Fruit fly (Drosophila melanogaster) whole organism, embryonic: ENCODE measurements around the gene CG13258.

Source experiments
- B-H2 ChIP-seq: fragments of 200-800 bp; sonication (Bioruptor generic); optimal IDR thresholded peaks from 2 replicates; lab custom pipeline; 2018; ENCODE audit warnings: missing biosample characterization, mild to moderate bottlenecking, missing genetic modification characterization
- CG10209 ChIP-seq: fragments of 200-800 bp; sonication (Bioruptor generic); optimal IDR thresholded peaks from 3 replicates; lab custom pipeline; 2017; ENCODE audit warnings: missing biosample characterization, mild to moderate bottlenecking, missing genetic modification characterization, missing genetic modification reagents
- CG10321 ChIP-seq: fragments of 200-800 bp; sonication (Bioruptor generic); IDR thresholded peaks from 2 replicates; pipeline ENCODE4 v1.3.6; 2022; ENCODE audit warnings: missing biosample characterization, missing genetic modification characterization
- CG10543 ChIP-seq: fragments of 200-800 bp; sonication (Bioruptor generic); optimal IDR thresholded peaks from 3 replicates; lab custom pipeline; 2017; ENCODE audit warnings: missing biosample characterization, mild to moderate bottlenecking, missing genetic modification characterization, moderate library complexity
- CG12071 ChIP-seq: fragments of 200-800 bp; sonication (Bioruptor generic); optimal IDR thresholded peaks from 3 replicates; lab custom pipeline; 2018; ENCODE audit warnings: missing biosample characterization, mild to moderate bottlenecking, missing genetic modification characterization
- CG12299 ChIP-seq: fragments of 200-800 bp; sonication (Bioruptor generic); optimal IDR thresholded peaks from 2 replicates; lab custom pipeline; 2018; ENCODE audit warnings: missing biosample characterization, mild to moderate bottlenecking, missing genetic modification characterization
- CG13296 ChIP-seq: fragments of 200-800 bp; sonication (Bioruptor generic); optimal IDR thresholded peaks from 3 replicates; lab custom pipeline; 2018; ENCODE audit warnings: missing biosample characterization, mild to moderate bottlenecking, missing genetic modification characterization
- CG15269 ChIP-seq: fragments of 200-800 bp; sonication (Bioruptor generic); optimal IDR thresholded peaks from 2 replicates; lab custom pipeline; 2018; ENCODE audit warnings: missing biosample characterization, mild to moderate bottlenecking, missing genetic modification characterization, moderate library complexity
- CG17328 ChIP-seq: fragments of 200-800 bp; sonication (Bioruptor generic); IDR thresholded peaks from 2 replicates; pipeline ENCODE4 v1.3.6; 2022; ENCODE audit warnings: missing biosample characterization, missing genetic modification characterization
- CG17385 ChIP-seq: fragments of 200-800 bp; sonication (Bioruptor generic); optimal IDR thresholded peaks from 3 replicates; lab custom pipeline; 2018; ENCODE audit warnings: missing biosample characterization, mild to moderate bottlenecking, missing genetic modification characterization
- CG18599 ChIP-seq: fragments of 200-800 bp; sonication (Bioruptor generic); optimal IDR thresholded peaks from 3 replicates; lab custom pipeline; 2017; ENCODE audit warnings: missing biosample characterization, missing genetic modification characterization, mild to moderate bottlenecking, moderate library complexity, missing genetic modification reagents
- CG18619 ChIP-seq: fragments of 200-800 bp; sonication (Bioruptor generic); optimal IDR thresholded peaks from 3 replicates; lab custom pipeline; 2017; ENCODE audit warnings: missing biosample characterization, mild to moderate bottlenecking, missing genetic modification characterization
- CG2199 ChIP-seq: fragments of 200-800 bp; sonication (Bioruptor generic); IDR thresholded peaks from 3 replicates; pipeline ENCODE4 v1.3.6; 2022; ENCODE audit warnings: missing biosample characterization, missing genetic modification characterization
- CG2875 ChIP-seq: fragments of 200-800 bp; sonication (Bioruptor generic); optimal IDR thresholded peaks from 2 replicates; lab custom pipeline; 2017; ENCODE audit warnings: missing biosample characterization, mild to moderate bottlenecking, missing genetic modification characterization, missing genetic modification reagents
- CG3281 ChIP-seq: fragments of 200-800 bp; sonication (Bioruptor generic); optimal IDR thresholded peaks from 3 replicates; lab custom pipeline; 2017; ENCODE audit warnings: missing biosample characterization, mild to moderate bottlenecking, missing genetic modification characterization
- CG4730 ChIP-seq: fragments of 200-800 bp; sonication (Bioruptor generic); IDR thresholded peaks from 2 replicates; pipeline ENCODE4 v1.3.6; 2022; ENCODE audit warnings: missing biosample characterization, missing genetic modification characterization
- CG7987 ChIP-seq: fragments of 200-800 bp; sonication (Bioruptor generic); optimal IDR thresholded peaks from 2 replicates; lab custom pipeline; 2018; ENCODE audit warnings: missing biosample characterization, mild to moderate bottlenecking, missing genetic modification characterization, moderate library complexity
- CG8290 ChIP-seq, 3 experiments: fragments of 200-800 bp; sonication (Bioruptor generic); optimal IDR thresholded peaks; 2 replicates each; lab custom pipeline; 2016 to 2019; ENCODE audit warnings: missing biosample characterization in 3 of 3, missing genetic modification characterization in 3 of 3, mild to moderate bottlenecking in 2 of 3, moderate library complexity in 1 of 3
- CG9437 ChIP-seq: fragments of 200-800 bp; sonication (Bioruptor generic); optimal IDR thresholded peaks from 2 replicates; lab custom pipeline; 2018; ENCODE audit warnings: missing biosample characterization, mild to moderate bottlenecking, missing genetic modification characterization
- CG9609 ChIP-seq: fragments of 200-800 bp; sonication (Bioruptor generic); optimal IDR thresholded peaks from 3 replicates; lab custom pipeline; 2016; ENCODE audit warnings: missing biosample characterization, missing genetic modification characterization
- Dbx ChIP-seq: fragments of 200-800 bp; sonication (Bioruptor generic); IDR thresholded peaks from 3 replicates; pipeline ENCODE4 v1.3.6; 2022; ENCODE audit warnings: missing biosample characterization, missing genetic modification characterization
- Drgx ChIP-seq: fragments of 200-800 bp; sonication (Bioruptor generic); IDR thresholded peaks from 2 replicates; pipeline ENCODE4 v1.3.6; 2022; ENCODE audit warnings: missing biosample characterization, missing genetic modification characterization
- Fer1 ChIP-seq: fragments of 200-800 bp; sonication (Bioruptor generic); optimal IDR thresholded peaks from 2 replicates; lab custom pipeline; 2017; ENCODE audit warnings: missing biosample characterization, mild to moderate bottlenecking, missing genetic modification characterization
- HLH3B ChIP-seq: fragments of 200-800 bp; sonication (Bioruptor generic); IDR thresholded peaks from 2 replicates; pipeline ENCODE4 v1.3.6; 2022; ENCODE audit warnings: missing biosample characterization, missing genetic modification characterization
- Hey ChIP-seq: fragments of 200-800 bp; sonication (Bioruptor generic); optimal IDR thresholded peaks from 3 replicates; lab custom pipeline; 2018; ENCODE audit warnings: missing biosample characterization, mild to moderate bottlenecking, missing genetic modification characterization
- Kr ChIP-seq: fragments of 200-800 bp; sonication (Bioruptor generic); optimal IDR thresholded peaks from 2 replicates; lab custom pipeline; 2017; ENCODE audit warnings: missing biosample characterization, mild to moderate bottlenecking, missing genetic modification characterization
- MBD-R2 ChIP-seq: fragments of 200-800 bp; sonication (Bioruptor generic); IDR thresholded peaks from 2 replicates; pipeline ENCODE4 v1.3.6; 2022; ENCODE audit warnings: missing biosample characterization, missing genetic modification characterization
- Med ChIP-seq: fragments of 200-800 bp; sonication (Bioruptor generic); peaks from one replicate; lab custom pipeline; 2016; ENCODE audit warnings: missing biosample characterization, missing genetic modification characterization, mild to moderate bottlenecking, inconsistent platforms, moderate library complexity
- Nf-YA ChIP-seq: fragments of 200-800 bp; sonication (Bioruptor generic); IDR thresholded peaks from 2 replicates; pipeline ENCODE4 v1.3.6; 2022; ENCODE audit warnings: missing biosample characterization, missing genetic modification characterization
- Pdp1 ChIP-seq, 2 experiments: fragments of 200-800 bp; sonication (Bioruptor generic); optimal IDR thresholded peaks; 3 replicates each; lab custom pipeline; 2016; ENCODE audit warnings: missing biosample characterization in 2 of 2, missing genetic modification characterization in 2 of 2, mild to moderate bottlenecking in 1 of 2, moderate library complexity in 1 of 2
- Rfx ChIP-seq: fragments of 200-800 bp; sonication (Bioruptor generic); IDR thresholded peaks from 2 replicates; pipeline ENCODE4 v1.3.6; 2022; ENCODE audit warnings: missing biosample characterization, missing genetic modification characterization
- Scr ChIP-seq: fragments of 200-800 bp; sonication (Bioruptor generic); IDR thresholded peaks from 2 replicates; pipeline ENCODE4 v1.3.6; 2022; ENCODE audit warnings: missing biosample characterization, missing genetic modification characterization; ENCODE audit not compliant: partially characterized antibody
- Spps ChIP-seq: fragments of 200-800 bp; sonication (Bioruptor generic); optimal IDR thresholded peaks from 2 replicates; lab custom pipeline; 2018; ENCODE audit warnings: missing biosample characterization, mild to moderate bottlenecking, missing genetic modification characterization
- br ChIP-seq: fragments of >200 bp; optimal IDR thresholded peaks from 2 replicates; lab custom pipeline; 2017
- cg ChIP-seq: fragments of 200-800 bp; sonication (Bioruptor generic); optimal IDR thresholded peaks from 3 replicates; lab custom pipeline; 2019; ENCODE audit warnings: missing biosample characterization, mild to moderate bottlenecking, missing genetic modification characterization, moderate library complexity
- ci ChIP-seq: fragments of 200-800 bp; sonication (Bioruptor generic); IDR thresholded peaks from 3 replicates; pipeline ENCODE4 v1.3.6; 2022; ENCODE audit warnings: missing biosample characterization, missing genetic modification characterization
- dan ChIP-seq: fragments of 200-800 bp; sonication (Bioruptor generic); IDR thresholded peaks from 2 replicates; pipeline ENCODE4 v1.3.6; 2022; ENCODE audit warnings: missing biosample characterization, missing genetic modification characterization
- disco-r ChIP-seq: fragments of 200-800 bp; sonication (Bioruptor generic); optimal IDR thresholded peaks from 2 replicates; lab custom pipeline; 2016; ENCODE audit warnings: missing biosample characterization, missing genetic modification characterization
- grn ChIP-seq: fragments of 200-800 bp; sonication (Bioruptor generic); optimal IDR thresholded peaks from 3 replicates; lab custom pipeline; 2017; ENCODE audit warnings: missing biosample characterization, missing genetic modification characterization
- lov ChIP-seq, 2 experiments: fragments of 200-800 bp in 1 of 2; fragments of >200 bp in 1 of 2; sonication (Bioruptor generic) in 1 of 2; IDR thresholded peaks in 1 of 2; optimal IDR thresholded peaks in 1 of 2; 2 replicates in 1 of 2; 3 replicates in 1 of 2; pipeline versions ENCODE4 v1.3.6 to Lab custom; 2017 to 2022; ENCODE audit warnings: missing biosample characterization in 1 of 2, missing genetic modification characterization in 1 of 2
- odd ChIP-seq: fragments of 200-800 bp; sonication (Bioruptor generic); optimal IDR thresholded peaks from 2 replicates; lab custom pipeline; 2017; ENCODE audit warnings: missing biosample characterization, mild to moderate bottlenecking, missing genetic modification characterization
- pan ChIP-seq, 4 experiments: fragments of >200 bp in 3 of 4; fragments of 200-800 bp in 1 of 4; sonication (Bioruptor generic) in 1 of 4; optimal IDR thresholded peaks in 3 of 4; IDR thresholded peaks in 1 of 4; 2 replicates each; pipeline versions ENCODE4 v1.3.6 to Lab custom; 2017 to 2022; ENCODE audit warnings: missing biosample characterization in 2 of 4, missing genetic modification characterization in 2 of 4, mixed read lengths in 1 of 4
- pfk ChIP-seq: fragments of 200-800 bp; sonication (Bioruptor generic); optimal IDR thresholded peaks from 2 replicates; lab custom pipeline; 2018; ENCODE audit warnings: missing biosample characterization, mild to moderate bottlenecking, missing genetic modification characterization, moderate library complexity
- phol ChIP-seq: fragments of 200-800 bp; sonication (Bioruptor generic); optimal IDR thresholded peaks from 3 replicates; lab custom pipeline; 2018; ENCODE audit warnings: missing biosample characterization, mild to moderate bottlenecking, missing genetic modification characterization, moderate library complexity
- pros ChIP-seq: fragments of 200-800 bp; sonication (Bioruptor generic); optimal IDR thresholded peaks from 3 replicates; lab custom pipeline; 2019; ENCODE audit warnings: missing biosample characterization, mild to moderate bottlenecking, missing genetic modification characterization, moderate library complexity
- rib ChIP-seq: fragments of 200-800 bp; sonication (Bioruptor generic); IDR thresholded peaks from 2 replicates; pipeline ENCODE4 v1.3.6; 2022; ENCODE audit warnings: missing biosample characterization, missing genetic modification characterization
- sd ChIP-seq: fragments of 200-800 bp; sonication (Bioruptor generic); optimal IDR thresholded peaks from 3 replicates; lab custom pipeline; 2018; ENCODE audit warnings: missing biosample characterization, mild to moderate bottlenecking, missing genetic modification characterization, moderate library complexity
- sens ChIP-seq: fragments of 200-800 bp; sonication (Bioruptor generic); peaks from one replicate; lab custom pipeline; 2016; ENCODE audit warnings: missing biosample characterization, missing genetic modification characterization
- tna ChIP-seq: fragments of 200-800 bp; sonication (Bioruptor generic); IDR thresholded peaks from 2 replicates; pipeline ENCODE4 v1.3.6; 2022; ENCODE audit warnings: missing biosample characterization, missing genetic modification characterization; ENCODE audit not compliant: partially characterized antibody

Gene CG13258

dm6 chr2L:16315027-16315426, 22.2 kb upstream of the CG13258 start (continued):
- TF ChIP-seq CG9437 (no peak), tna (GFP tag; lab: Robert Waterston, UW) (peak; percentile 43; the same call in 1 of the 2 replicates), CG2875 (no peak), Nf-YA (GFP tag; lab: Robert Waterston, UW) (no peak), CG10543 (GFP tag; lab: Kevin White, UChicago) (peak; percentile 82), CG4730 (GFP tag; lab: Robert Waterston, UW) (no peak), CG18599 (GFP tag; lab: Kevin White, UChicago) (no peak), pan (optimal IDR thresholded peaks at IDR 0.05; lab: Kevin White, UChicago) (no peak), pan (GFP tag; optimal IDR thresholded peaks at IDR 0.05 in 1 of 2, IDR thresholded peaks at IDR 0.05 in 1 of 2) (peak in 1 of 2 experiments; percentile 12), sd (tag; lab: Kevin White, UChicago) (peak; percentile 95), CG3281 (GFP tag; lab: Kevin White, UChicago) (peak; percentile 16), CG12299 (peak; percentile 0), CG10209 (no peak), disco-r (GFP tag; lab: Kevin White, UChicago) (no peak), Scr (GFP tag; lab: Robert Waterston, UW) (no peak), B-H2 (GFP tag; lab: Kevin White, UChicago) (peak; percentile 82), odd (peak; percentile 5), CG12071 (GFP tag; lab: Kevin White, UChicago) (no peak), CG2199 (GFP tag; lab: Robert Waterston, UW) (peak; percentile 67; the same call in 1 of the 3 replicates), CG17385 (GFP tag; lab: Kevin White, UChicago) (peak; percentile 17), CG17328 (no peak), ci (peak; percentile 48; the same call in 1 of the 3 replicates), CG15269 (tag; lab: Kevin White, UChicago) (peak; percentile 82), CG13296 (GFP tag; lab: Kevin White, UChicago) (peak; percentile 60), Pdp1 (GFP tag; optimal IDR thresholded peaks at IDR 0.05; lab: Kevin White, UChicago) (peak in 1 of 2 experiments; percentile 97), Dbx (GFP tag; lab: Robert Waterston, UW) (0 out of 3 replicates have a peak, but pooled peaks have one; percentile 43), Fer1 (peak; percentile 9), Spps (tag; lab: Kevin White, UChicago) (no peak), CG9609 (GFP tag; lab: Kevin White, UChicago) (no peak), Rfx (GFP tag; lab: Robert Waterston, UW) (peak; percentile 36; the same call in 1 of the 2 replicates), MBD-R2 (GFP tag; lab: Robert Waterston, UW) (no peak), cg (GFP tag; lab: Kevin White, UChicago) (peak; percentile 54), CG8290 (GFP tag; optimal IDR thresholded peaks at IDR 0.05; lab: Kevin White, UChicago) (no peak), CG8290 (tag; optimal IDR thresholded peaks at IDR 0.05; lab: Kevin White, UChicago) (peak in 1 of 2 experiments; percentile 38), Hey (tag; lab: Kevin White, UChicago) (no peak), CG18619 (GFP tag; lab: Kevin White, UChicago) (no peak), pros (GFP tag; lab: Kevin White, UChicago) (peak; percentile 88), pfk (GFP tag; lab: Kevin White, UChicago) (peak; percentile 25), Kr (GFP tag; lab: Kevin White, UChicago) (no peak), CG7987 (GFP tag; lab: Kevin White, UChicago) (peak; percentile 28), Drgx (GFP tag; lab: Robert Waterston, UW) (peak; percentile 45), rib (GFP tag; lab: Robert Waterston, UW) (peak; percentile 66; the same call in 1 of the 2 replicates), HLH3B (GFP tag; lab: Robert Waterston, UW) (no peak), lov (optimal IDR thresholded peaks at IDR 0.05; lab: Kevin White, UChicago) (no peak), lov (GFP tag; IDR thresholded peaks at IDR 0.05; lab: Robert Waterston, UW) (0 out of 3 replicates have a peak, but pooled peaks have one; percentile 44), br (lab: Kevin White, UChicago) (no peak), dan (GFP tag; lab: Robert Waterston, UW) (no peak), phol (tag; lab: Kevin White, UChicago) (no peak), Med (peak; percentile 75), sens (GFP tag; lab: Kevin White, UChicago) (peak; percentile 49), CG10321 (no peak), grn (GFP tag; lab: Kevin White, UChicago) (peak; percentile 9)
